Fruit fly (Drosophila melanogaster) whole organism, wandering third instar larva: ENCODE results near the gene Ir68a.
A peak's percentile ranks its signal among the peaks of the same experiment; 100 is the strongest.

Experiments used
- GATAd ChIP-seq: sonication (Bioruptor generic); optimal IDR thresholded peaks from 2 replicates; lab custom pipeline; 2016; ENCODE audit warnings: missing biosample characterization, missing genetic modification characterization
- foxo ChIP-seq, 2 experiments: fragments of 200-800 bp; sonication (Bioruptor generic); optimal IDR thresholded peaks; 2 replicates in 1 of 2; 3 replicates in 1 of 2; lab custom pipeline; 2016 to 2017; ENCODE audit warnings: missing biosample characterization in 2 of 2, missing genetic modification characterization in 2 of 2
- psq ChIP-seq: fragments of 200-800 bp; sonication (Bioruptor generic); optimal IDR thresholded peaks from 3 replicates; lab custom pipeline; 2017; ENCODE audit warnings: missing biosample characterization, mild to moderate bottlenecking, missing genetic modification characterization, moderate library complexity

DNA sequence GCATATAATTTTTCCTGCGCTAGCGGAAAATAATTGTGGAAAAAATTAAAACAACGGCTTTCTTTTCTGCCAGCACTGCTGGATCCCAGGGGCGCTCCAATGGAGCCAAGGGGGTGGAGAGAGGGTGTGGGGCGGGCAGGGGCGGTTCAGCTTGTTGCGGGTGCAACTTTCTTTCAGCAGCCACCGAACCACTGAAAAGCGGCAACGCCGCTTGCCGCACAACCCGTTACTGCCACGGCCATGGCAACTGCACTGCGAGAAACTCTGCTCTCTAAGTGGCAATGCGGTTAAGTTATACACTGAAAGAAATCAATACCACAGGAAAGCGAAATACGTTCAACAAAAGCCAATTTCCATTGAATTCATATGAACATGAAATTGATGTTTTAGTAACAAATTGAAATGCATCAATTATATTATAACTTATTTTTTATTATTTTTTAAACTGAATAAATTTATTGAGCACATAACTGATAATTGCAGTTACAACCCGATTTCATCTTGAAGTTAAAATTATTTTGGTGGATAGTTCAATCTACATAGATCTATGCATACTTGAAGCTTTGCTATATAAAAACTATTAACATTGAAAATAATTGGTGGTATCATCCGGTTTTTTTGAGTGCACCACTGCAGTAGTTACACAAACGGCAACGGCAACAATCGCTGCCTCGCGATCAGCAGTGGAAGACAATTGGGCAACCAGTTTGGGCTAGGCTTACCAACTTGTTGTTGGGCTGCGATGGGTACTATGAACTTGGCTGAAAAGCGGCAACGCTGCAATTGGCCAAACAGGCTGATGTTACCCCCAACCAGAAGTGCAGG, 20.3 kb upstream of the Ir68a start:
- TF ChIP-seq foxo (GFP tag; optimal IDR thresholded peaks at IDR 0.05; lab: Kevin White, UChicago) (peak in 1 of 2 experiments; percentile 77), psq (GFP tag; lab: Kevin White, UChicago) (peak; percentile 59), GATAd (GFP tag; lab: Kevin White, UChicago) (no peak)
